Fruit fly (Drosophila melanogaster) Kc167 (cell line): ENCODE data around the gene CG15449.

Experiments
- Sin3A ChIP-seq: fragments of >200 bp; optimal IDR thresholded peaks from 2 replicates; lab custom pipeline; 2018; ENCODE audit warnings: missing external identifiers
- h ChIP-seq: fragments of >200 bp; optimal IDR thresholded peaks from 3 replicates; lab custom pipeline; 2018; ENCODE audit warnings: missing external identifiers
- psq ChIP-seq: fragments of >200 bp; optimal IDR thresholded peaks from 2 replicates; lab custom pipeline; 2017; ENCODE audit warnings: missing external identifiers

- no peak for TF ChIP-seq Sin3A (lab: Kevin White, UChicago)
- no peak for TF ChIP-seq psq (lab: Kevin White, UChicago)
- TF ChIP-seq h (lab: Kevin White, UChicago) = no peak
Observed at dm6 chrX:21045448-21045941, 5.1 kb upstream of the CG15449 start.
